Worm (Caenorhabditis elegans): ENCODE measurements around the gene twk-14.

ce11 chrV:12347854-12348253 lies 47.7 kb downstream of the twk-14 start:
- no peak for TF ChIP-seq T22C8.4 (GFP tag; IDR thresholded peaks at IDR 0.05)
- no peak for TF ChIP-seq ztf-23 (GFP tag; IDR thresholded peaks at IDR 0.05)
- TF ChIP-seq ztf-29 (GFP tag; IDR thresholded peaks at IDR 0.05), result no peak
